Fruit fly (Drosophila melanogaster): Measurements from ENCODE around the gene Porin2.

Porin2 gene

DNA sequence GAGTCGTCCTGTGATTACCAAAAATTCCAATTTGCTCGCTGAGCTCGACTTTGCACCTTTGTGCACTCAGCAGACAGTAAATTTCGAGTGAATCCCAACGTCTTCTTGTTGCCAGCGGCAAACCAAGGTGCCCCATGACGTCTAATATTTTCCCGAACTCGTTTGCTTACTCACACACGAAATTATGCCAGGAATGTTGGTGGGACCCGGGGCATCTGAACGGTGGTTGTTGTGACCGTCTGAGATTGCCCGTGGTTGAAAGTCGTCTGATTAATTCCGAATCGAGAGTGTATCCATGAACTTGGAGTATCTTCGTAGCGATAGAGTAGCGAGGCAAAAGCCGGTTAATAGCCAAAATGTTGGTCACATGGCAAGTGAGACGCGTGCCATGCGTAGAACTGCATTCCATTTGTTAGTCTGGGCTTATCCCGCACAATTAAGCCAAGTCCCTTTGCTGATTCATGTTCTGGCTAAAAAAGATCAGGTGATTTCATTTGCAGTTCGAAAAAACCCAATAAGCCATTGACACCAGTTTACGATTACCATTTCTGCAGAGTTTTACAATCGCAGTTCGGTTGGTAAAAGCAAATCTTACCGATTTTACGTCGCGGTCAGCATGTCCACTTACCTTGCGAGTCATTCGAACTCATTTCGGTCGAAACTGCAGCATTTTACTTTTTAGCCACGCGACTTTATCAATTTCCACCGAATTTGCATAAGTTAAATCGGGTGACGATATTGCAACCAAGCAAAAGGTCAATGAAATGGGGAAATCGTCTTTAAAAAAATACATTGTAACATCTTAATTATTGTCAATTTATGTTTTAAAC, 44.7 kb downstream of the Porin2 start:
- no peak for TF ChIP-seq CG8319 (GFP tag; optimal IDR thresholded peaks at IDR 0.05)

DNA sequence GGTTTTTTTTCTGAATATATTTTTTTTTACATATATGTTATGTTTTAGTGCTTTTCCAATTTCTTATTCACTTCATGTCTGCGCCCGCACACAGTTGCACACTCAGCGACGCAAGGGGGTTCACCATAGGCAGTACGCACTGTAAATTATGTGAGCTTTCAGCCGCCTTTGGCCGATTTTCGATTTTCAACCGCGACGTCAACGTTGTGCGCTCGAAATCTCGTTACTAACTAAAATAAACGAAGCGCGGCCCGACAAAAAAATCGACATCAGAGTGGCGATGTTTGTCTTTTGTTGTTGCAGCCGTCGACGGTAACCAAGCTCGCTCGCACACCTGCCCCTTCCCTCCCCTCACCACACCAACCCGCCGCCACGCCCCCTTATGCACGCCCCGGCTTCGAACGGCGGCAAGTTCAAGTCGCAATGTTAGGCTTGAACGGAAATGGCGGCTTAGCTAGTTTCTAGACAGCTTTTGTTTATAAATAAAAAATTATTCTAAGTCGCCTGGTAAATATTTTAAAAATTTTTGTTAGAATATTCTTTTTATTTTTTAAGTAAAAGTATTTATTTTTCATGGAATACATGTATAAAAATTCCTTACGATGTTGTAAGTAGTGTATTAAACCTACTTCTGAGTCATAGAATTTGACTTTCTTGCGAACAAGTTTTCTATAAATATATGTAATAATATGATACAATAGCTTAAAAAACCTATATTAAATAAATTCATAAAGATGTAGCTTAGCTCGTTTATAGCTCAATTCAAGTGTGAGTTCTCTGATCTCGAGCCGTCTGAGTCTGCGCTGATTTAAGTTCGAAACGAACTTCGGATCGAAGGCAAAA, 45.7 kb downstream of the Porin2 start, which contains the start of gene CG31869:
Gene CG31869, minus strand, starts transcription at position 233 of the 843 bp plus-strand sequence.
- TF ChIP-seq Sox15 (GFP tag; optimal IDR thresholded peaks at IDR 0.05) (no peak), CG6163 (GFP tag; IDR thresholded peaks at IDR 0.05) (peak; percentile 43; the same call in 2 of the 3 replicates), Hr38 (GFP tag; optimal IDR thresholded peaks at IDR 0.05) (no peak), CG1621 (tag; optimal IDR thresholded peaks at IDR 0.05) (no peak), CG8119 (GFP tag; IDR thresholded peaks at IDR 0.05) (peak; percentile 48; the same call in 1 of the 3 replicates), Gug (GFP tag; IDR thresholded peaks at IDR 0.05) (no peak), CG31627 (GFP tag; optimal IDR thresholded peaks at IDR 0.05) (peak; percentile 25), CG7368 (GFP tag; optimal IDR thresholded peaks at IDR 0.05) (peak; percentile 31), CG6276 (GFP tag; optimal IDR thresholded peaks at IDR 0.05) (no peak), CG6808 (GFP tag; optimal IDR thresholded peaks at IDR 0.05) (no peak), topi (GFP tag; optimal IDR thresholded peaks at IDR 0.05) (peak; percentile 42), Eip75B (GFP tag; optimal IDR thresholded peaks at IDR 0.05) (peak; percentile 6), CG8632 (GFP tag; optimal IDR thresholded peaks at IDR 0.05) (peak; percentile 22), Lpt (GFP tag; optimal IDR thresholded peaks at IDR 0.05) (peak; percentile 21), net (GFP tag; optimal IDR thresholded peaks at IDR 0.05) (peak; percentile 54), salr (GFP tag; optimal IDR thresholded peaks at IDR 0.05) (peak in 1 of 2 experiments; percentile 5), Eip93F (GFP tag; optimal IDR thresholded peaks at IDR 0.05) (no peak), achi (GFP tag; optimal IDR thresholded peaks at IDR 0.05) (peak; percentile 13), CG10669 (GFP tag; optimal IDR thresholded peaks at IDR 0.05) (peak; percentile 8), lz (GFP tag; optimal IDR thresholded peaks at IDR 0.05) (peak; percentile 43), CG10631 (GFP tag; optimal IDR thresholded peaks at IDR 0.05) (peak; percentile 37), Ets21C (GFP tag; optimal IDR thresholded peaks at IDR 0.05) (no peak), CG6792 (GFP tag; optimal IDR thresholded peaks at IDR 0.05) (peak; percentile 2), fd85E (GFP tag; optimal IDR thresholded peaks at IDR 0.05) (no peak), fd59A (GFP tag; optimal IDR thresholded peaks at IDR 0.05) (no peak), Met (GFP tag; optimal IDR thresholded peaks at IDR 0.05) (peak; percentile 39), ss (GFP tag; optimal IDR thresholded peaks at IDR 0.05) (peak in 1 of 2 experiments; percentile 14), fkh (GFP tag; optimal IDR thresholded peaks at IDR 0.05) (no peak), CG11902 (GFP tag; optimal IDR thresholded peaks at IDR 0.05) (peak; percentile 17), esn (GFP tag; optimal IDR thresholded peaks at IDR 0.05) (no peak), CG11762 (GFP tag; optimal IDR thresholded peaks at IDR 0.05; ENCODE audit: insufficient read depth) (no peak), Sox102F (GFP tag; optimal IDR thresholded peaks at IDR 0.05) (peak; percentile 34), vri (GFP tag; optimal IDR thresholded peaks at IDR 0.05) (no peak), CG34406 (GFP tag; optimal IDR thresholded peaks at IDR 0.05) (peak; percentile 5), Blimp-1 (GFP tag; optimal IDR thresholded peaks at IDR 0.05) (no peak), CG11294 (GFP tag; IDR thresholded peaks at IDR 0.05) (no peak), CG32006 (GFP tag; optimal IDR thresholded peaks at IDR 0.05) (peak; percentile 50), pdm3 (GFP tag; optimal IDR thresholded peaks at IDR 0.05) (peak; percentile 34), dac (GFP tag; optimal IDR thresholded peaks at IDR 0.05) (no peak), Ets96B (tag; optimal IDR thresholded peaks at IDR 0.05) (no peak), Hr39 (GFP tag; optimal IDR thresholded peaks at IDR 0.05) (peak; percentile 39), svp (GFP tag) (peak; percentile 77), CG15336 (GFP tag; IDR thresholded peaks at IDR 0.05) (peak; percentile 65), acj6 (GFP tag; optimal IDR thresholded peaks at IDR 0.05) (peak; percentile 45), Smox (GFP tag; optimal IDR thresholded peaks at IDR 0.05) (peak; percentile 8), Eip78C (GFP tag) (peak; percentile 65)

All from whole organism, prepupa.